Worm (Caenorhabditis elegans) whole organism, L4 larva: ENCODE measurements around the gene C05G5.3.

Source experiments
- F26F4.8 ChIP-seq: fragments of 200-800 bp; sonication (Bioruptor generic); conservative IDR thresholded peaks from 2 replicates; pipeline ENCODE4 v1.3.6; 2022; ENCODE audit warnings: missing genetic modification characterization, missing compliant biosample characterization
- F37D6.2 ChIP-seq: sonication (generic microtip); optimal IDR thresholded peaks from 2 replicates; lab custom pipeline; 2016; ENCODE audit warnings: mild to moderate bottlenecking, missing genetic modification characterization, missing compliant biosample characterization
- F44E2.7 ChIP-seq: fragments of 200-800 bp; sonication (Bioruptor generic); IDR thresholded peaks from 2 replicates; pipeline ENCODE4 v2.1.2; 2022; ENCODE audit warnings: missing genetic modification characterization, missing compliant biosample characterization
- Y5F2A.4 ChIP-seq: fragments of 200-800 bp; sonication (Bioruptor generic); optimal IDR thresholded peaks from 2 replicates; lab custom pipeline; 2018; ENCODE audit warnings: mild to moderate bottlenecking, missing genetic modification characterization, missing compliant biosample characterization
- aha-1 ChIP-seq: fragments of 150-350 bp; peaks from one replicate; lab custom pipeline; 2014; ENCODE audit warnings: missing biosample characterization, missing genetic modification characterization
- arid-1 ChIP-seq: fragments of 200-800 bp; sonication (Bioruptor generic); conservative IDR thresholded peaks from 2 replicates; pipeline ENCODE4 v1.3.6; 2022; ENCODE audit warnings: missing genetic modification reagents, missing genetic modification characterization, missing compliant biosample characterization
- ceh-20 ChIP-seq: fragments of 200-800 bp; sonication (Bioruptor generic); IDR thresholded peaks from 2 replicates; pipeline ENCODE4 v1.3.6; 2022; ENCODE audit warnings: missing genetic modification reagents, missing genetic modification characterization, missing compliant biosample characterization
- ceh-32 ChIP-seq: sonication (generic microtip); optimal IDR thresholded peaks from 2 replicates; lab custom pipeline; 2016; ENCODE audit warnings: mild to moderate bottlenecking, missing genetic modification characterization, missing compliant biosample characterization; ENCODE audit not compliant: poor library complexity
- ceh-44 ChIP-seq: fragments of 200-800 bp; sonication (Bioruptor generic); IDR thresholded peaks from 2 replicates; pipeline ENCODE4 v1.3.6; 2022; ENCODE audit warnings: missing genetic modification reagents, missing genetic modification characterization, missing compliant biosample characterization
- ceh-82 ChIP-seq: sonication (generic microtip); optimal IDR thresholded peaks from 2 replicates; lab custom pipeline; 2017; ENCODE audit warnings: missing biosample characterization, missing genetic modification characterization
- cey-2 ChIP-seq: sonication (generic microtip); optimal IDR thresholded peaks from 3 replicates; lab custom pipeline; 2017; ENCODE audit warnings: missing genetic modification characterization, mild to moderate bottlenecking, missing compliant biosample characterization, antibody characterized with exemption, borderline replicate concordance; ENCODE audit not compliant: insufficient read depth
- daf-16 ChIP-seq, 3 experiments: sonication (generic microtip); optimal IDR thresholded peaks; 2 replicates each; lab custom pipeline; 2016 to 2017; ENCODE audit warnings: missing genetic modification characterization in 3 of 3, missing genetic modification reagents in 3 of 3, mild to moderate bottlenecking in 2 of 3, missing compliant biosample characterization in 2 of 3, missing biosample characterization in 1 of 3, moderate library complexity in 1 of 3
- dmd-6 ChIP-seq: fragments of 200-800 bp; sonication (Bioruptor generic); IDR thresholded peaks from 2 replicates; pipeline ENCODE4 v1.3.6; 2022; ENCODE audit warnings: missing genetic modification reagents, missing genetic modification characterization, missing compliant biosample characterization
- dmd-9 ChIP-seq: fragments of 200-800 bp; sonication (Bioruptor generic); IDR thresholded peaks from 2 replicates; pipeline ENCODE4 v1.3.6; 2022; ENCODE audit warnings: missing genetic modification reagents, missing genetic modification characterization, missing compliant biosample characterization
- egl-43 ChIP-seq: fragments of 200-800 bp; sonication (Bioruptor generic); IDR thresholded peaks from 2 replicates; pipeline ENCODE4 v1.3.6; 2022; ENCODE audit warnings: missing genetic modification reagents, missing genetic modification characterization, missing compliant biosample characterization
- hmg-1.1 ChIP-seq: fragments of 200-800 bp; sonication (Bioruptor generic); IDR thresholded peaks from 2 replicates; pipeline ENCODE4 v1.3.6; 2022; ENCODE audit warnings: missing genetic modification reagents, missing genetic modification characterization, missing compliant biosample characterization
- lin-1 ChIP-seq: fragments of 200-800 bp; sonication (Bioruptor generic); IDR thresholded peaks from 2 replicates; pipeline ENCODE4 v1.3.6; 2022; ENCODE audit warnings: missing genetic modification reagents, missing genetic modification characterization, missing compliant biosample characterization
- lin-13 ChIP-seq: fragments of 150-350 bp; optimal IDR thresholded peaks from 2 replicates; lab custom pipeline; 2014; ENCODE audit warnings: missing biosample characterization, missing genetic modification reagents, missing genetic modification characterization
- lin-38 ChIP-seq: fragments of 200-800 bp; sonication (Bioruptor generic); IDR thresholded peaks from 2 replicates; pipeline ENCODE4 v1.3.6; 2022; ENCODE audit warnings: missing genetic modification reagents, missing genetic modification characterization, missing compliant biosample characterization
- lsy-2 ChIP-seq, 2 experiments: fragments of 150-350 bp in 1 of 2; sonication (generic microtip) in 1 of 2; optimal IDR thresholded peaks; 2 replicates each; lab custom pipeline; 2014 to 2017; ENCODE audit warnings: missing biosample characterization in 2 of 2, missing genetic modification characterization in 2 of 2
- mdl-1 ChIP-seq, 2 experiments: fragments of 150-350 bp in 1 of 2; sonication (generic microtip) in 1 of 2; optimal IDR thresholded peaks; 2 replicates each; lab custom pipeline; 2014 to 2017; ENCODE audit warnings: missing biosample characterization in 2 of 2, missing genetic modification characterization in 2 of 2
- mep-1 ChIP-seq: fragments of 150-350 bp; sonication (generic microtip); optimal IDR thresholded peaks from 3 replicates; lab custom pipeline; 2014; ENCODE audit warnings: missing biosample characterization, missing genetic modification characterization
- mes-2 ChIP-seq: sonication (generic microtip); optimal IDR thresholded peaks from 2 replicates; lab custom pipeline; 2016; ENCODE audit warnings: missing genotype, mild to moderate bottlenecking, missing genetic modification characterization, missing compliant biosample characterization; ENCODE audit not compliant: poor library complexity, severe bottlenecking
- mxl-2 ChIP-seq: fragments of 200-800 bp; sonication (Bioruptor generic); conservative IDR thresholded peaks from 2 replicates; pipeline ENCODE4 v1.3.6; 2022; ENCODE audit warnings: missing genetic modification reagents, missing genetic modification characterization, missing compliant biosample characterization
- nhr-10 ChIP-seq: fragments of 150-350 bp; optimal IDR thresholded peaks from 2 replicates; lab custom pipeline; 2014; ENCODE audit warnings: missing biosample characterization, missing genetic modification characterization
- nhr-28 ChIP-seq: fragments of 150-350 bp; optimal IDR thresholded peaks from 2 replicates; lab custom pipeline; 2014; ENCODE audit warnings: missing biosample characterization, missing genetic modification characterization
- nhr-41 ChIP-seq: fragments of 200-800 bp; sonication (Bioruptor generic); IDR thresholded peaks from 2 replicates; pipeline ENCODE4 v1.3.6; 2022; ENCODE audit warnings: missing genetic modification reagents, missing genetic modification characterization, missing compliant biosample characterization
- nhr-48 ChIP-seq: sonication (generic microtip); optimal IDR thresholded peaks from 2 replicates; lab custom pipeline; 2016; ENCODE audit warnings: mild to moderate bottlenecking, missing genetic modification characterization, missing compliant biosample characterization
- nhr-6 ChIP-seq: fragments of 150-350 bp; optimal IDR thresholded peaks from 2 replicates; lab custom pipeline; 2014; ENCODE audit warnings: missing biosample characterization, missing genetic modification characterization
- nhr-76 ChIP-seq: fragments of 150-350 bp; optimal IDR thresholded peaks from 2 replicates; lab custom pipeline; 2014; ENCODE audit warnings: missing biosample characterization, missing genetic modification characterization
- nhr-77 ChIP-seq: fragments of 150-350 bp; optimal IDR thresholded peaks from 2 replicates; lab custom pipeline; 2014; ENCODE audit warnings: missing biosample characterization, missing genetic modification characterization
- pha-4 ChIP-seq, 2 experiments: fragments of 150-350 bp in 1 of 2; fragments of 200-800 bp in 1 of 2; sonication (Bioruptor generic) in 1 of 2; IDR thresholded peaks in 1 of 2; optimal IDR thresholded peaks in 1 of 2; 2 replicates each; pipeline versions ENCODE4 v1.3.6 to Lab custom; 2014 to 2022; ENCODE audit warnings: missing genetic modification characterization in 2 of 2, missing genetic modification reagents in 2 of 2, missing biosample characterization in 1 of 2, missing compliant biosample characterization in 1 of 2
- php-3 ChIP-seq: fragments of 200-800 bp; sonication (Bioruptor generic); IDR thresholded peaks from 2 replicates; pipeline ENCODE4 v1.3.6; 2022; ENCODE audit warnings: missing genetic modification reagents, missing genetic modification characterization, missing compliant biosample characterization
- pqm-1 ChIP-seq: sonication (generic microtip); optimal IDR thresholded peaks from 2 replicates; lab custom pipeline; 2017; ENCODE audit warnings: missing biosample characterization, missing genetic modification characterization
- rbr-2 ChIP-seq: sonication (generic microtip); optimal IDR thresholded peaks from 2 replicates; lab custom pipeline; 2016; ENCODE audit warnings: missing genotype, missing genetic modification characterization, missing compliant biosample characterization
- snpc-1.2 ChIP-seq: fragments of 200-800 bp; sonication (Bioruptor generic); IDR thresholded peaks from 2 replicates; pipeline ENCODE4 v1.3.6; 2022; ENCODE audit warnings: missing genetic modification reagents, missing genetic modification characterization, missing compliant biosample characterization
- snpc-4 ChIP-seq: fragments of 150-350 bp; optimal IDR thresholded peaks from 2 replicates; lab custom pipeline; 2014; ENCODE audit warnings: missing biosample characterization, missing genetic modification characterization
- spr-1 ChIP-seq: sonication (generic microtip); optimal IDR thresholded peaks from 2 replicates; lab custom pipeline; 2016; ENCODE audit warnings: mild to moderate bottlenecking, missing genetic modification characterization, missing compliant biosample characterization
- spr-3 ChIP-seq: fragments of 200-800 bp; sonication (Bioruptor generic); optimal IDR thresholded peaks from 2 replicates; lab custom pipeline; 2018; ENCODE audit warnings: mild to moderate bottlenecking, missing genetic modification characterization, missing compliant biosample characterization
- tag-97 ChIP-seq: fragments of 200-800 bp; sonication (Bioruptor generic); IDR thresholded peaks from 2 replicates; pipeline ENCODE4 v1.3.6; 2022; ENCODE audit warnings: missing genetic modification characterization, missing compliant biosample characterization
- unc-130 ChIP-seq: sonication (generic microtip); optimal IDR thresholded peaks from 2 replicates; lab custom pipeline; 2016; ENCODE audit warnings: missing genetic modification reagents, missing genetic modification characterization, missing compliant biosample characterization
- zfp-3 ChIP-seq: fragments of 200-800 bp; sonication (Bioruptor generic); conservative IDR thresholded peaks from 2 replicates; pipeline ENCODE4 v1.3.6; 2022; ENCODE audit warnings: missing genetic modification reagents, missing genetic modification characterization, missing compliant biosample characterization
- zip-2 ChIP-seq: fragments of 150-350 bp; optimal IDR thresholded peaks from 2 replicates; lab custom pipeline; 2014; ENCODE audit warnings: missing biosample characterization, missing genetic modification characterization
- ztf-11 ChIP-seq: fragments of 150-350 bp; optimal IDR thresholded peaks from 2 replicates; lab custom pipeline; 2014; ENCODE audit warnings: missing biosample characterization, missing genetic modification characterization

Gene C05G5.3

ce11 chrX:14711168-14711629 lies 40.6 kb downstream of the C05G5.3 start, which contains the start of gene atrn-1 (continued):
- TF ChIP-seq mxl-2 (GFP tag; lab: Robert Waterston, UW) = no peak
- 0 out of 2 replicates have a peak, but pooled peaks have one; percentile 21 for TF ChIP-seq hmg-1.1 (GFP tag; lab: Robert Waterston, UW)
- peak; percentile 15 for TF ChIP-seq mep-1 (tag; lab: Kevin White, UChicago)
- TF ChIP-seq nhr-77 (tag; lab: Kevin White, UChicago) = no peak
- TF ChIP-seq cey-2 (tag; lab: Kevin White, UChicago) = no peak

ce11 chrX:14709591-14709990 lies 42.2 kb downstream of the C05G5.3 start:
- peak in 1 of 2 experiments; percentile 10 for TF ChIP-seq mdl-1 (tag; optimal IDR thresholded peaks at IDR 0.05; lab: Kevin White, UChicago)
- no peak for TF ChIP-seq zip-2 (tag; lab: Kevin White, UChicago)
- peak; percentile 23 for TF ChIP-seq nhr-28 (tag; lab: Kevin White, UChicago)
- TF ChIP-seq dmd-6 (GFP tag; lab: Robert Waterston, UW) = peak; percentile 21; the same call in 1 of the 2 replicates

DNA sequence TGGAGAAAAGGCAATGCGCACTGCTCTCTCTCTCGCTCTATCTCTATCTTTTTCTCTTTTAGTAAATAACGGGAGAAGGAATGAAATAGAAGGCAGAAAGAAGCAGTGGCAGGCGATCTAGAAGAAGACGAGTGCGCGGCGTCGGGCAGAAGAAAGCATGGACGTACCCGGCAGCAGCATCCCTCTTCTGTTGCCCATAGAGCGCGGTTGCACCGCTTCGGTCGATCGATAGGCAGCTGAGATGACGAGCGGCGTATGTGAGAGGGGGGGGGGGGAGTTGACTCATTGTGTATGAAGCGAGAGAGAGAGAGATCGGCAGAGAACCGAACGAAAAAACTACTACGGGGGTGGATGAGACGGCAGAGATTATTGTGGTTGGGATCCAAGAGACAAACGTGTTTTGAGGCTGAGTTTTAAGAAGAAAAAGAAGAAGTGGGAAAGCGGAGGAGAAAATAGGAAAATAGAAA lies 43.6 kb downstream of the C05G5.3 start:
- TF ChIP-seq mes-2 (tag; lab: Kevin White, UChicago) (peak; percentile 76), nhr-48 (peak; percentile 91), nhr-10 (tag; lab: Kevin White, UChicago) (peak; percentile 72), zfp-3 (GFP tag; lab: Robert Waterston, UW) (no peak), ceh-82 (no peak), lin-1 (0 out of 2 replicates have a peak, but pooled peaks have one; percentile 52), Y5F2A.4 (GFP tag; lab: Kevin White, UChicago) (peak; percentile 56), ceh-32 (peak; percentile 41), ceh-44 (peak; percentile 59; the same call in 1 of the 2 replicates), unc-130 (no peak), ztf-11 (no peak), snpc-1.2 (GFP tag; lab: Robert Waterston, UW) (0 out of 2 replicates have a peak, but pooled peaks have one; percentile 24), nhr-28 (tag; lab: Kevin White, UChicago) (peak; percentile 85), arid-1 (GFP tag; lab: Robert Waterston, UW) (peak; percentile 69), F44E2.7 (no peak), lsy-2 (tag; optimal IDR thresholded peaks at IDR 0.05; lab: Kevin White, UChicago) (peak; percentile 73 to 88), daf-16 (GFP tag; optimal IDR thresholded peaks at IDR 0.05; lab: Kevin White, UChicago) (peak in 1 of 2 experiments; percentile 95), daf-16 (tag; optimal IDR thresholded peaks at IDR 0.05; lab: Kevin White, UChicago) (peak; percentile 33), tag-97 (no peak), nhr-41 (GFP tag; lab: Robert Waterston, UW) (no peak), egl-43 (peak; percentile 95), dmd-6 (GFP tag; lab: Robert Waterston, UW) (peak; percentile 86), zip-2 (tag; lab: Kevin White, UChicago) (peak; percentile 45), dmd-9 (GFP tag; lab: Robert Waterston, UW) (0 out of 2 replicates have a peak, but pooled peaks have one; percentile 65), pqm-1 (tag; lab: Kevin White, UChicago) (no peak), lin-38 (GFP tag; lab: Robert Waterston, UW) (peak; percentile 98), hmg-1.1 (GFP tag; lab: Robert Waterston, UW) (peak; percentile 95), pha-4 (GFP tag; IDR thresholded peaks at IDR 0.05; lab: Robert Waterston, UW) (peak; percentile 88), pha-4 (tag; optimal IDR thresholded peaks at IDR 0.05; lab: Kevin White, UChicago) (no peak), aha-1 (peak; percentile 99), F37D6.2 (tag; lab: Kevin White, UChicago) (peak; percentile 92), php-3 (0 out of 2 replicates have a peak, but pooled peaks have one; percentile 30), F26F4.8 (no peak), spr-1 (tag; lab: Kevin White, UChicago) (peak; percentile 84), rbr-2 (tag; lab: Kevin White, UChicago) (peak; percentile 97), spr-3 (GFP tag; lab: Kevin White, UChicago) (peak; percentile 69), ceh-20 (GFP tag; lab: Robert Waterston, UW) (peak; percentile 88; the same call in 1 of the 2 replicates), nhr-6 (peak; percentile 90), snpc-4 (tag; lab: Kevin White, UChicago) (peak; percentile 58), lin-13 (GFP tag; lab: Kevin White, UChicago) (peak; percentile 89), nhr-76 (tag; lab: Kevin White, UChicago) (no peak)
